Worm (Caenorhabditis elegans) whole organism, young adult: ENCODE data around the gene col-85.

ENCODE experiments used
- B0261.1 ChIP-seq: sonication (generic microtip); optimal IDR thresholded peaks from 2 replicates; lab custom pipeline; 2016; ENCODE audit warnings: mild to moderate bottlenecking, missing genetic modification characterization, moderate library complexity, missing compliant biosample characterization
- C06A6.2 ChIP-seq: fragments of 200-800 bp; sonication (Bioruptor generic); conservative IDR thresholded peaks from 2 replicates; pipeline ENCODE4 v1.3.6; 2022; ENCODE audit warnings: missing genetic modification characterization, missing compliant biosample characterization
- F10E7.11 ChIP-seq: sonication (generic microtip); optimal IDR thresholded peaks from 2 replicates; lab custom pipeline; 2017; ENCODE audit warnings: mild to moderate bottlenecking, missing genetic modification characterization, moderate library complexity, missing compliant biosample characterization
- F23B12.7 ChIP-seq: sonication (generic microtip); optimal IDR thresholded peaks from 2 replicates; lab custom pipeline; 2017; ENCODE audit warnings: missing genetic modification characterization, mild to moderate bottlenecking, missing compliant biosample characterization, antibody characterized with exemption, moderate library complexity; ENCODE audit not compliant: insufficient read depth
- F33H1.4 ChIP-seq: fragments of 200-800 bp; sonication (Bioruptor generic); IDR thresholded peaks from 2 replicates; pipeline ENCODE4 v1.3.6; 2022; ENCODE audit warnings: missing genetic modification reagents, missing genetic modification characterization, missing compliant biosample characterization
- F49E8.2 ChIP-seq: sonication (generic microtip); optimal IDR thresholded peaks from 3 replicates; lab custom pipeline; 2017; ENCODE audit warnings: missing genetic modification characterization, mild to moderate bottlenecking, missing compliant biosample characterization, antibody characterized with exemption, moderate library complexity; ENCODE audit not compliant: insufficient read depth
- F55B11.4 ChIP-seq: sonication (generic microtip); optimal IDR thresholded peaks from 2 replicates; lab custom pipeline; 2016; ENCODE audit warnings: missing compliant biosample characterization, missing genetic modification characterization, borderline replicate concordance; ENCODE audit not compliant: insufficient read depth
- F57A8.1 ChIP-seq: fragments of 200-800 bp; sonication (Bioruptor generic); optimal IDR thresholded peaks from 2 replicates; lab custom pipeline; 2018; ENCODE audit warnings: mild to moderate bottlenecking, missing genetic modification characterization, moderate library complexity, missing compliant biosample characterization
- F57C9.4 ChIP-seq: sonication (generic microtip); optimal IDR thresholded peaks from 2 replicates; lab custom pipeline; 2017; ENCODE audit warnings: mild to moderate bottlenecking, missing genetic modification characterization, missing compliant biosample characterization
- K11D2.4 ChIP-seq: fragments of 200-800 bp; sonication (Bioruptor generic); IDR thresholded peaks from 2 replicates; pipeline ENCODE4 v1.3.6; 2022; ENCODE audit warnings: missing genetic modification reagents, missing genetic modification characterization, missing compliant biosample characterization
- Y53F4B.3 ChIP-seq: fragments of 200-800 bp; sonication (Bioruptor generic); IDR thresholded peaks from 2 replicates; pipeline ENCODE4 v1.3.6; 2022; ENCODE audit warnings: missing genetic modification reagents, missing genetic modification characterization, missing compliant biosample characterization
- Y53G8AR.9 ChIP-seq: fragments of 200-800 bp; sonication (Bioruptor generic); conservative IDR thresholded peaks from 2 replicates; pipeline ENCODE4 v1.3.6; 2022; ENCODE audit warnings: missing genetic modification reagents, missing genetic modification characterization, missing compliant biosample characterization
- ama-1 ChIP-seq, 3 experiments: fragments of 150-350 bp in 1 of 3; sonication (generic microtip) in 2 of 3; optimal IDR thresholded peaks; 2 replicates each; lab custom pipeline; 2014 to 2018; ENCODE audit warnings: missing biosample characterization in 2 of 3, missing genetic modification characterization in 2 of 3, missing genetic modification reagents in 2 of 3
- athp-1 ChIP-seq: sonication (generic microtip); optimal IDR thresholded peaks from 2 replicates; lab custom pipeline; 2017; ENCODE audit warnings: mild to moderate bottlenecking, missing genetic modification characterization, missing compliant biosample characterization
- attf-6 ChIP-seq: fragments of 200-800 bp; sonication (Bioruptor generic); IDR thresholded peaks from 2 replicates; pipeline ENCODE4 v1.3.6; 2022; ENCODE audit warnings: missing genetic modification reagents, missing genetic modification characterization, missing compliant biosample characterization
- cebp-1 ChIP-seq, 2 experiments: fragments of 200-800 bp in 1 of 2; sonication (Bioruptor generic) in 1 of 2; sonication (generic microtip) in 1 of 2; IDR thresholded peaks in 1 of 2; optimal IDR thresholded peaks in 1 of 2; 2 replicates each; pipeline versions ENCODE4 v1.3.6 to Lab custom; 2017 to 2022; ENCODE audit warnings: missing compliant biosample characterization in 2 of 2, missing genetic modification characterization in 2 of 2, mild to moderate bottlenecking in 1 of 2, missing genetic modification reagents in 1 of 2, moderate library complexity in 1 of 2
- cebp-2 ChIP-seq: fragments of 200-800 bp; sonication (Bioruptor generic); IDR thresholded peaks from 2 replicates; pipeline ENCODE4 v1.3.6; 2022; ENCODE audit warnings: missing genetic modification characterization, missing compliant biosample characterization
- ceh-58 ChIP-seq: fragments of 200-800 bp; sonication (Bioruptor generic); IDR thresholded peaks from 2 replicates; pipeline ENCODE4 v1.3.6; 2022; ENCODE audit warnings: missing genetic modification characterization, missing compliant biosample characterization
- ceh-79 ChIP-seq: sonication (generic microtip); optimal IDR thresholded peaks from 2 replicates; lab custom pipeline; 2017; ENCODE audit warnings: mild to moderate bottlenecking, missing genetic modification characterization, missing compliant biosample characterization
- ceh-91 ChIP-seq: fragments of 200-800 bp; sonication (Bioruptor generic); IDR thresholded peaks from 2 replicates; pipeline ENCODE4 v1.3.6; 2022; ENCODE audit warnings: missing genetic modification reagents, missing genetic modification characterization, missing compliant biosample characterization
- chd-7 ChIP-seq: sonication (generic microtip); optimal IDR thresholded peaks from 2 replicates; lab custom pipeline; 2016; ENCODE audit warnings: mild to moderate bottlenecking, missing genetic modification characterization, moderate library complexity, missing compliant biosample characterization
- die-1 ChIP-seq: sonication (generic microtip); optimal IDR thresholded peaks from 2 replicates; lab custom pipeline; 2016; ENCODE audit warnings: missing genotype, mild to moderate bottlenecking, missing genetic modification characterization, missing compliant biosample characterization
- efl-1 ChIP-seq: fragments of 150-350 bp; optimal IDR thresholded peaks from 2 replicates; lab custom pipeline; 2014; ENCODE audit warnings: missing biosample characterization, missing genetic modification reagents, missing genetic modification characterization
- egl-18 ChIP-seq: fragments of 200-800 bp; sonication (Bioruptor generic); IDR thresholded peaks from 2 replicates; pipeline ENCODE4 v1.3.6; 2022; ENCODE audit warnings: missing genetic modification reagents, missing genetic modification characterization, missing compliant biosample characterization
- ets-4 ChIP-seq: fragments of 200-800 bp; sonication (Bioruptor generic); optimal IDR thresholded peaks from 2 replicates; lab custom pipeline; 2018; ENCODE audit warnings: mild to moderate bottlenecking, missing genetic modification characterization, missing compliant biosample characterization
- fkh-3 ChIP-seq: sonication (generic microtip); optimal IDR thresholded peaks from 2 replicates; lab custom pipeline; 2016; ENCODE audit warnings: mild to moderate bottlenecking, missing genetic modification characterization, missing compliant biosample characterization
- him-1 ChIP-seq: sonication (generic microtip); optimal IDR thresholded peaks from 2 replicates; lab custom pipeline; 2016; ENCODE audit warnings: missing genotype, missing genetic modification reagents, missing genetic modification characterization, missing compliant biosample characterization
- hlh-26 ChIP-seq: fragments of 200-800 bp; sonication (Bioruptor generic); conservative IDR thresholded peaks from 2 replicates; pipeline ENCODE4 v1.3.6; 2022; ENCODE audit warnings: missing genetic modification reagents, missing genetic modification characterization, missing compliant biosample characterization
- hsf-1 ChIP-seq: fragments of 200-800 bp; sonication (Bioruptor generic); IDR thresholded peaks from 2 replicates; pipeline ENCODE4 v1.3.6; 2022; ENCODE audit warnings: missing genetic modification reagents, missing genetic modification characterization, missing compliant biosample characterization
- lin-40 ChIP-seq: sonication (generic microtip); optimal IDR thresholded peaks from 2 replicates; lab custom pipeline; 2016; ENCODE audit warnings: missing genetic modification characterization, mild to moderate bottlenecking, missing compliant biosample characterization, missing genotype, missing genetic modification reagents
- lin-54 ChIP-seq: fragments of 200-800 bp; sonication (Bioruptor generic); optimal IDR thresholded peaks from 2 replicates; lab custom pipeline; 2018; ENCODE audit warnings: mild to moderate bottlenecking, missing genetic modification characterization, missing compliant biosample characterization
- mel-28 ChIP-seq: sonication (generic microtip); optimal IDR thresholded peaks from 2 replicates; lab custom pipeline; 2016; ENCODE audit warnings: borderline replicate concordance, mild to moderate bottlenecking, missing genetic modification characterization, missing compliant biosample characterization
- mes-4 ChIP-seq: sonication (generic microtip); optimal IDR thresholded peaks from 2 replicates; lab custom pipeline; 2016; ENCODE audit warnings: missing genotype, missing genetic modification characterization, missing compliant biosample characterization
- nfya-2 ChIP-seq: fragments of 200-800 bp; sonication (Bioruptor generic); IDR thresholded peaks from 2 replicates; pipeline ENCODE4 v1.3.6; 2022; ENCODE audit warnings: missing genetic modification reagents, missing genetic modification characterization, missing compliant biosample characterization
- nhr-179 ChIP-seq: sonication (generic microtip); optimal IDR thresholded peaks from 2 replicates; lab custom pipeline; 2016; ENCODE audit warnings: mild to moderate bottlenecking, missing genetic modification characterization, missing compliant biosample characterization
- nhr-80 ChIP-seq: sonication (generic microtip); optimal IDR thresholded peaks from 2 replicates; lab custom pipeline; 2016; ENCODE audit warnings: missing genetic modification characterization, missing compliant biosample characterization
- pbrm-1 ChIP-seq: fragments of 200-800 bp; sonication (Bioruptor generic); IDR thresholded peaks from 2 replicates; pipeline ENCODE4 v1.3.6; 2022; ENCODE audit warnings: missing genetic modification reagents, missing genetic modification characterization, missing compliant biosample characterization
- snpc-1.3 ChIP-seq: sonication (generic microtip); optimal IDR thresholded peaks from 2 replicates; lab custom pipeline; 2017; ENCODE audit warnings: missing genetic modification characterization, mild to moderate bottlenecking, missing compliant biosample characterization, antibody characterized with exemption, moderate library complexity, missing genotype, missing genetic modification reagents; ENCODE audit not compliant: insufficient read depth
- sptf-2 ChIP-seq: fragments of 200-800 bp; sonication (Bioruptor generic); optimal IDR thresholded peaks from 2 replicates; lab custom pipeline; 2018; ENCODE audit warnings: mild to moderate bottlenecking, missing genetic modification characterization, missing compliant biosample characterization
- tbp1 ChIP-seq: fragments of 200-800 bp; sonication (Bioruptor generic); optimal IDR thresholded peaks from 2 replicates; lab custom pipeline; 2018; ENCODE audit warnings: mild to moderate bottlenecking, missing genetic modification characterization, missing compliant biosample characterization
- tbx-9 ChIP-seq: sonication (generic microtip); optimal IDR thresholded peaks from 2 replicates; lab custom pipeline; 2016; ENCODE audit warnings: borderline replicate concordance, missing genetic modification characterization, inconsistent platforms, missing compliant biosample characterization
- unc-130 ChIP-seq: sonication (generic microtip); optimal IDR thresholded peaks from 2 replicates; lab custom pipeline; 2016; ENCODE audit warnings: missing genetic modification reagents, missing genetic modification characterization, missing compliant biosample characterization
- zfh-2 ChIP-seq: fragments of 200-800 bp; sonication (Bioruptor generic); conservative IDR thresholded peaks from 2 replicates; pipeline ENCODE4 v1.3.6; 2022; ENCODE audit warnings: missing genetic modification reagents, missing genetic modification characterization, missing compliant biosample characterization
- zim-3 ChIP-seq: sonication (generic microtip); optimal IDR thresholded peaks from 2 replicates; lab custom pipeline; 2017; ENCODE audit warnings: mild to moderate bottlenecking, missing genetic modification characterization, moderate library complexity, missing compliant biosample characterization
- ztf-22 ChIP-seq: fragments of 200-800 bp; sonication (Bioruptor generic); optimal IDR thresholded peaks from 2 replicates; lab custom pipeline; 2018; ENCODE audit warnings: mild to moderate bottlenecking, missing genetic modification characterization, moderate library complexity, missing compliant biosample characterization
- ztf-25 ChIP-seq: fragments of 200-800 bp; sonication (Bioruptor generic); IDR thresholded peaks from 2 replicates; pipeline ENCODE4 v1.3.6; 2022; ENCODE audit warnings: missing genetic modification reagents, missing genetic modification characterization, missing compliant biosample characterization
- ztf-28 ChIP-seq: fragments of 200-800 bp; sonication (Bioruptor generic); IDR thresholded peaks from 2 replicates; pipeline ENCODE4 v1.3.6; 2022; ENCODE audit warnings: missing genetic modification reagents, missing genetic modification characterization, missing compliant biosample characterization
- ztf-3 ChIP-seq: fragments of 200-800 bp; sonication (Bioruptor generic); optimal IDR thresholded peaks from 2 replicates; lab custom pipeline; 2018; ENCODE audit warnings: mild to moderate bottlenecking, missing genetic modification characterization, missing compliant biosample characterization

The col-85 gene

ce11 chrII:12459422-12459821 lies 35.5 kb downstream of the col-85 start, which contains the start of gene tag-281 (continued):
- no peak for TF ChIP-seq ztf-22
- no peak for TF ChIP-seq B0261.1 (tag; lab: Kevin White, UChicago)
- TF ChIP-seq ets-4 (GFP tag; lab: Kevin White, UChicago): no peak
- peak; percentile 38 for TF ChIP-seq snpc-1.3
- peak; percentile 52; the same call in 1 of the 2 replicates for TF ChIP-seq K11D2.4
- TF ChIP-seq Y53G8AR.9 (GFP tag; lab: Robert Waterston, UW): peak; percentile 50; the same call in 1 of the 2 replicates
- peak; percentile 73 for TF ChIP-seq F33H1.4 (GFP tag; lab: Robert Waterston, UW)
- no peak for TF ChIP-seq ama-1 (optimal IDR thresholded peaks at IDR 0.05; lab: Kevin White, UChicago)
- TF ChIP-seq ama-1 (GFP tag; optimal IDR thresholded peaks at IDR 0.05; lab: Kevin White, UChicago): no peak
- no peak for TF ChIP-seq nhr-80 (tag; lab: Kevin White, UChicago)
- TF ChIP-seq mel-28 (tag; lab: Kevin White, UChicago): no peak
- no peak for TF ChIP-seq fkh-3 (tag; lab: Kevin White, UChicago)
- TF ChIP-seq ztf-28 (GFP tag; lab: Robert Waterston, UW): no peak
- TF ChIP-seq chd-7 (tag; lab: Kevin White, UChicago): no peak
- TF ChIP-seq ztf-3: no peak
- TF ChIP-seq cebp-1 (GFP tag; IDR thresholded peaks at IDR 0.05; lab: Robert Waterston, UW): no peak
- TF ChIP-seq cebp-1 (tag; optimal IDR thresholded peaks at IDR 0.05; lab: Kevin White, UChicago): no peak
- no peak for TF ChIP-seq ztf-25 (GFP tag; lab: Robert Waterston, UW)
- no peak for TF ChIP-seq C06A6.2 (GFP tag; lab: Robert Waterston, UW)
- TF ChIP-seq lin-40 (tag; lab: Kevin White, UChicago): no peak
- TF ChIP-seq efl-1 (GFP tag; lab: Kevin White, UChicago): peak; percentile 87
- TF ChIP-seq F23B12.7 (tag; lab: Kevin White, UChicago): no peak
- no peak for TF ChIP-seq egl-18 (GFP tag; lab: Robert Waterston, UW)
- no peak for TF ChIP-seq ceh-58 (GFP tag; lab: Robert Waterston, UW)
- no peak for TF ChIP-seq nfya-2 (GFP tag; lab: Robert Waterston, UW)
- no peak for TF ChIP-seq tbx-9 (tag; lab: Kevin White, UChicago)
- peak; percentile 66; the same call in 1 of the 2 replicates for TF ChIP-seq pbrm-1 (GFP tag; lab: Robert Waterston, UW)
- TF ChIP-seq F49E8.2 (tag; lab: Kevin White, UChicago): peak; percentile 41
- peak; percentile 53 for TF ChIP-seq hsf-1 (GFP tag; lab: Robert Waterston, UW)
- TF ChIP-seq lin-54 (GFP tag; lab: Kevin White, UChicago): peak; percentile 97
- no peak for TF ChIP-seq die-1 (tag; lab: Kevin White, UChicago)
- no peak for TF ChIP-seq F10E7.11 (tag; lab: Kevin White, UChicago)
- TF ChIP-seq hlh-26: no peak
- no peak for TF ChIP-seq cebp-2 (GFP tag; lab: Robert Waterston, UW)
- TF ChIP-seq him-1: no peak
- no peak for TF ChIP-seq zfh-2
- TF ChIP-seq F57C9.4: no peak
- peak; percentile 25 for TF ChIP-seq athp-1 (tag; lab: Kevin White, UChicago)
- peak; percentile 35; the same call in 1 of the 2 replicates for TF ChIP-seq ceh-91 (GFP tag; lab: Robert Waterston, UW)
- no peak for TF ChIP-seq sptf-2 (GFP tag; lab: Kevin White, UChicago)
- TF ChIP-seq tbp1 (GFP tag; lab: Kevin White, UChicago): peak; percentile 56
- TF ChIP-seq attf-6 (GFP tag; lab: Robert Waterston, UW): no peak
- TF ChIP-seq unc-130 (GFP tag; lab: Kevin White, UChicago): no peak
- no peak for TF ChIP-seq nhr-179 (tag; lab: Kevin White, UChicago)
- no peak for TF ChIP-seq Y53F4B.3 (GFP tag; lab: Robert Waterston, UW)
- no peak for TF ChIP-seq F57A8.1 (GFP tag; lab: Kevin White, UChicago)
- TF ChIP-seq F55B11.4 (tag; lab: Kevin White, UChicago): no peak
- no peak for TF ChIP-seq mes-4
- TF ChIP-seq ceh-79 (tag; lab: Kevin White, UChicago): no peak
- TF ChIP-seq zim-3 (tag; lab: Kevin White, UChicago): no peak
